Fruit fly (Drosophila melanogaster) Kc167 (cell line): ENCODE results near the gene CG10286.

Experiments used
- h ChIP-seq: fragments of >200 bp; optimal IDR thresholded peaks from 3 replicates; lab custom pipeline; 2018; ENCODE audit warnings: missing external identifiers
- insv ChIP-seq: fragments of >200 bp; optimal IDR thresholded peaks from 3 replicates; lab custom pipeline; 2018; ENCODE audit warnings: missing external identifiers
- ttk ChIP-seq: sonication (Bioruptor generic); optimal IDR thresholded peaks from 2 replicates; lab custom pipeline; 2017; ENCODE audit warnings: missing external identifiers

DNA sequence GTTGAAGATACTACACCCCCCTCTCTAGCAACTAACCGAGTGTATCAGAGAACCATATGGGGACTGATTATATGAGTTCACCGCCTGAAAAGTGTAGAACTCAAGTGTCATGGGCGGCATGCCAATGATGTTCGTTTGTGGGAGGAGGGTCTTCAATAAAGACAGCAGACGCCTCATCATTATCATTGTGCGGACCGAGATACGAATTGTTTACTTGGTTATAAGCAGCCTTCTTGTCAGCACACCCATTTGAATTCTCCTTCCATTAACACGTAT lies 25.4 kb downstream of the CG10286 start:
- TF ChIP-seq ttk (lab: Kevin White, UChicago) (no peak), h (lab: Kevin White, UChicago) (no peak), insv (no peak)
